Worm (Caenorhabditis elegans) whole organism, L3 larva: ENCODE measurements around the gene ttr-7.

Experiments used
- R02D3.7 ChIP-seq: fragments of 150-350 bp; optimal IDR thresholded peaks from 2 replicates; lab custom pipeline; 2014; ENCODE audit warnings: missing biosample characterization, missing genetic modification characterization
- ZK546.5 ChIP-seq: sonication (generic microtip); optimal IDR thresholded peaks from 2 replicates; lab custom pipeline; 2017; ENCODE audit warnings: missing biosample characterization, missing genetic modification characterization
- aly-2 ChIP-seq: fragments of 150-350 bp; optimal IDR thresholded peaks from 2 replicates; lab custom pipeline; 2014; ENCODE audit warnings: missing biosample characterization, missing genetic modification characterization
- ama-1 ChIP-seq: fragments of 150-350 bp; optimal IDR thresholded peaks from 2 replicates; lab custom pipeline; 2018
- ceh-16 ChIP-seq: sonication (generic microtip); optimal IDR thresholded peaks from 2 replicates; lab custom pipeline; 2017; ENCODE audit warnings: missing biosample characterization, missing genetic modification characterization
- ceh-28 ChIP-seq: fragments of 150-350 bp; optimal IDR thresholded peaks from 2 replicates; lab custom pipeline; 2014; ENCODE audit warnings: missing biosample characterization, missing genetic modification reagents, missing genetic modification characterization
- ceh-82 ChIP-seq: fragments of 150-350 bp; optimal IDR thresholded peaks from 2 replicates; lab custom pipeline; 2014; ENCODE audit warnings: missing biosample characterization, missing genetic modification characterization
- ceh-9 ChIP-seq: sonication (generic microtip); optimal IDR thresholded peaks from 2 replicates; lab custom pipeline; 2018; ENCODE audit warnings: missing biosample characterization, missing genetic modification characterization
- daf-12 ChIP-seq: fragments of 150-350 bp; optimal IDR thresholded peaks from 2 replicates; lab custom pipeline; 2014; ENCODE audit warnings: missing biosample characterization, missing genetic modification reagents, missing genetic modification characterization
- egl-27 ChIP-seq: sonication (generic microtip); optimal IDR thresholded peaks from 4 replicates; lab custom pipeline; 2017; ENCODE audit warnings: missing biosample characterization, missing genetic modification reagents, missing genetic modification characterization
- egl-5 ChIP-seq: fragments of 150-350 bp; optimal IDR thresholded peaks from 2 replicates; lab custom pipeline; 2017; ENCODE audit warnings: missing biosample characterization, missing genetic modification reagents, missing genetic modification characterization, inconsistent platforms
- elt-1 ChIP-seq: fragments of 150-350 bp; optimal IDR thresholded peaks from 2 replicates; lab custom pipeline; 2014; ENCODE audit warnings: missing biosample characterization, missing genetic modification characterization
- elt-2 ChIP-seq: sonication (generic microtip); optimal IDR thresholded peaks from 2 replicates; lab custom pipeline; 2016; ENCODE audit warnings: missing genetic modification reagents, mild to moderate bottlenecking, missing genetic modification characterization, missing compliant biosample characterization
- elt-3 ChIP-seq, 3 experiments: fragments of 150-350 bp in 1 of 3; sonication (generic microtip) in 2 of 3; optimal IDR thresholded peaks; 2 replicates in 2 of 3; 4 replicates in 1 of 3; lab custom pipeline; 2014 to 2017; ENCODE audit warnings: missing biosample characterization in 3 of 3, missing genetic modification characterization in 3 of 3
- eor-1 ChIP-seq, 2 experiments: fragments of 150-350 bp; optimal IDR thresholded peaks; 2 replicates each; lab custom pipeline; 2014 to 2018; ENCODE audit warnings: missing biosample characterization in 2 of 2, missing genetic modification characterization in 2 of 2
- fkh-10 ChIP-seq: sonication (generic microtip); optimal IDR thresholded peaks from 2 replicates; lab custom pipeline; 2017; ENCODE audit warnings: missing biosample characterization, missing genetic modification reagents, missing genetic modification characterization
- fkh-2 ChIP-seq: fragments of 150-350 bp; optimal IDR thresholded peaks from 2 replicates; lab custom pipeline; 2014; ENCODE audit warnings: missing biosample characterization, missing genetic modification reagents, missing genetic modification characterization
- fos-1 ChIP-seq: fragments of 150-350 bp; optimal IDR thresholded peaks from 2 replicates; lab custom pipeline; 2014; ENCODE audit warnings: missing biosample characterization, missing genetic modification characterization
- hmg-11 ChIP-seq: sonication (generic microtip); optimal IDR thresholded peaks from 2 replicates; lab custom pipeline; 2016; ENCODE audit warnings: missing genetic modification characterization, missing compliant biosample characterization
- jun-1 ChIP-seq: fragments of 150-350 bp; optimal IDR thresholded peaks from 2 replicates; lab custom pipeline; 2014; ENCODE audit warnings: missing biosample characterization, missing genetic modification reagents, missing genetic modification characterization
- lin-15B ChIP-seq: fragments of 150-350 bp; optimal IDR thresholded peaks from 2 replicates; lab custom pipeline; 2014; ENCODE audit warnings: missing biosample characterization, missing genetic modification characterization
- lin-39 ChIP-seq: fragments of 150-350 bp; optimal IDR thresholded peaks from 2 replicates; lab custom pipeline; 2018; ENCODE audit warnings: missing biosample characterization, missing genetic modification reagents, missing genetic modification characterization
- lsy-12 ChIP-seq: sonication (generic microtip); optimal IDR thresholded peaks from 2 replicates; lab custom pipeline; 2016; ENCODE audit warnings: mild to moderate bottlenecking, missing genetic modification characterization, missing compliant biosample characterization
- mdl-1 ChIP-seq: fragments of 150-350 bp; optimal IDR thresholded peaks from 2 replicates; lab custom pipeline; 2014; ENCODE audit warnings: missing biosample characterization, missing genetic modification characterization
- mml-1 ChIP-seq: fragments of 150-350 bp; sonication (generic microtip); optimal IDR thresholded peaks from 3 replicates; lab custom pipeline; 2014; ENCODE audit warnings: missing biosample characterization, missing genetic modification characterization
- nfya-1 ChIP-seq: sonication (generic microtip); optimal IDR thresholded peaks from 2 replicates; lab custom pipeline; 2017; ENCODE audit warnings: missing genetic modification characterization, mild to moderate bottlenecking, missing compliant biosample characterization, antibody characterized with exemption, moderate library complexity; ENCODE audit not compliant: insufficient read depth
- nhr-11 ChIP-seq: fragments of 150-350 bp; optimal IDR thresholded peaks from 2 replicates; lab custom pipeline; 2014; ENCODE audit warnings: missing biosample characterization, missing genetic modification characterization
- nhr-23 ChIP-seq: fragments of 150-350 bp; optimal IDR thresholded peaks from 2 replicates; lab custom pipeline; 2014; ENCODE audit warnings: missing biosample characterization, missing genetic modification reagents, missing genetic modification characterization
- nhr-237 ChIP-seq: fragments of 150-350 bp; optimal IDR thresholded peaks from 2 replicates; lab custom pipeline; 2014; ENCODE audit warnings: missing biosample characterization, missing genetic modification characterization
- nhr-25 ChIP-seq: sonication (generic microtip); optimal IDR thresholded peaks from 2 replicates; lab custom pipeline; 2017; ENCODE audit warnings: missing biosample characterization, missing genetic modification characterization
- nhr-28 ChIP-seq: fragments of 150-350 bp; optimal IDR thresholded peaks from 2 replicates; lab custom pipeline; 2014; ENCODE audit warnings: missing biosample characterization, missing genetic modification characterization
- nhr-43 ChIP-seq: sonication (generic microtip); optimal IDR thresholded peaks from 2 replicates; lab custom pipeline; 2016; ENCODE audit warnings: mild to moderate bottlenecking, missing genetic modification characterization, missing compliant biosample characterization; ENCODE audit not compliant: poor library complexity, severe bottlenecking
- nhr-67 ChIP-seq: fragments of 150-350 bp; optimal IDR thresholded peaks from 2 replicates; lab custom pipeline; 2014; ENCODE audit warnings: missing biosample characterization, missing genetic modification characterization
- nhr-76 ChIP-seq: fragments of 150-350 bp; sonication (generic microtip); optimal IDR thresholded peaks from 5 replicates; lab custom pipeline; 2014; ENCODE audit warnings: missing biosample characterization, missing genetic modification characterization
- nhr-77 ChIP-seq: fragments of 150-350 bp; optimal IDR thresholded peaks from 2 replicates; lab custom pipeline; 2014; ENCODE audit warnings: missing biosample characterization, missing genetic modification characterization
- pha-4 ChIP-seq: fragments of 150-350 bp; optimal IDR thresholded peaks from 2 replicates; lab custom pipeline; 2014; ENCODE audit warnings: missing biosample characterization, missing genetic modification reagents, missing genetic modification characterization
- pqm-1 ChIP-seq: fragments of 150-350 bp; optimal IDR thresholded peaks from 2 replicates; lab custom pipeline; 2017; ENCODE audit warnings: missing biosample characterization, missing genetic modification characterization, inconsistent platforms
- sea-2 ChIP-seq: fragments of 150-350 bp; sonication (generic microtip); optimal IDR thresholded peaks from 4 replicates; lab custom pipeline; 2014; ENCODE audit warnings: missing biosample characterization, missing genetic modification reagents, missing genetic modification characterization
- skn-1 ChIP-seq: fragments of 150-350 bp; optimal IDR thresholded peaks from 2 replicates; lab custom pipeline; 2014; ENCODE audit warnings: missing biosample characterization, missing genetic modification characterization
- snpc-4 ChIP-seq: fragments of 150-350 bp; optimal IDR thresholded peaks from 2 replicates; lab custom pipeline; 2014; ENCODE audit warnings: missing biosample characterization, missing genetic modification characterization
- unc-39 ChIP-seq: sonication (generic microtip); optimal IDR thresholded peaks from 4 replicates; lab custom pipeline; 2017; ENCODE audit warnings: missing biosample characterization, missing genetic modification characterization
- unc-62 ChIP-seq: fragments of 150-350 bp; sonication (generic microtip); optimal IDR thresholded peaks from 4 replicates; lab custom pipeline; 2014; ENCODE audit warnings: missing biosample characterization, missing genetic modification reagents, missing genetic modification characterization
- zag-1 ChIP-seq: fragments of 150-350 bp; optimal IDR thresholded peaks from 2 replicates; lab custom pipeline; 2014; ENCODE audit warnings: missing biosample characterization, missing genetic modification characterization
- ztf-11 ChIP-seq: fragments of 150-350 bp; optimal IDR thresholded peaks from 2 replicates; lab custom pipeline; 2014; ENCODE audit warnings: missing biosample characterization, missing genetic modification characterization
- ztf-4 ChIP-seq: fragments of 150-350 bp; optimal IDR thresholded peaks from 2 replicates; lab custom pipeline; 2014; ENCODE audit warnings: missing biosample characterization, missing genetic modification characterization

Gene ttr-7

ce11 chrIII:617467-617866 is 11.7 kb downstream of the ttr-7 start, which contains the start of gene T19C3.2:
Gene T19C3.2 (minus strand): TSS chrIII:617567.
- TF ChIP-seq nhr-76 (tag; lab: Kevin White, UChicago): no peak
- TF ChIP-seq pqm-1: no peak
- TF ChIP-seq nfya-1 (tag; lab: Kevin White, UChicago): no peak
- TF ChIP-seq ceh-16 (tag; lab: Kevin White, UChicago): no peak
- no peak for TF ChIP-seq nhr-25 (tag; lab: Kevin White, UChicago)
- TF ChIP-seq eor-1 (tag; optimal IDR thresholded peaks at IDR 0.05; lab: Kevin White, UChicago): no peak
- TF ChIP-seq lin-15B (tag; lab: Kevin White, UChicago): no peak
- TF ChIP-seq unc-39: no peak
- no peak for TF ChIP-seq lsy-12 (tag; lab: Kevin White, UChicago)
- no peak for TF ChIP-seq jun-1 (tag; lab: Kevin White, UChicago)
- no peak for TF ChIP-seq sea-2 (GFP tag; lab: Kevin White, UChicago)
- no peak for TF ChIP-seq fkh-10 (GFP tag; lab: Kevin White, UChicago)
- TF ChIP-seq egl-27 (tag; lab: Kevin White, UChicago): no peak
- TF ChIP-seq unc-62: no peak
- no peak for TF ChIP-seq ceh-82 (tag; lab: Kevin White, UChicago)
- TF ChIP-seq fkh-2 (tag; lab: Kevin White, UChicago): no peak
- TF ChIP-seq aly-2 (tag; lab: Kevin White, UChicago): no peak
- no peak for TF ChIP-seq zag-1 (tag; lab: Kevin White, UChicago)
- no peak for TF ChIP-seq egl-5

ce11 chrIII:620204-620718 is 14.5 kb downstream of the ttr-7 start, which contains the start of gene T19C3.4:
Gene T19C3.4 (minus strand): TSS chrIII:620254.
- TF ChIP-seq egl-27 (tag; lab: Kevin White, UChicago) (no peak), lsy-12 (tag; lab: Kevin White, UChicago) (no peak), ama-1 (lab: Kevin White, UChicago) (no peak), ceh-9 (tag; lab: Kevin White, UChicago) (no peak), fkh-2 (tag; lab: Kevin White, UChicago) (no peak), nhr-77 (no peak), snpc-4 (tag; lab: Kevin White, UChicago) (no peak), hmg-11 (tag; lab: Kevin White, UChicago) (no peak), egl-5 (no peak), nhr-11 (tag; lab: Kevin White, UChicago) (no peak), fos-1 (tag; lab: Kevin White, UChicago) (no peak), unc-39 (no peak), ceh-28 (tag; lab: Kevin White, UChicago) (no peak), nhr-43 (tag; lab: Kevin White, UChicago) (no peak), zag-1 (tag; lab: Kevin White, UChicago) (no peak), pha-4 (tag; lab: Kevin White, UChicago) (peak; percentile 23), pqm-1 (peak; percentile 41), elt-2 (tag; lab: Kevin White, UChicago) (peak; percentile 53), ztf-11 (tag; lab: Kevin White, UChicago) (no peak), mml-1 (tag; lab: Kevin White, UChicago) (no peak), ztf-4 (no peak)

- TF ChIP-seq jun-1 (tag; lab: Kevin White, UChicago): peak; percentile 79
- TF ChIP-seq elt-1 (tag; lab: Kevin White, UChicago): peak; percentile 67
- TF ChIP-seq daf-12 (tag; lab: Kevin White, UChicago): no peak
- no peak for TF ChIP-seq sea-2 (GFP tag; lab: Kevin White, UChicago)
- no peak for TF ChIP-seq ZK546.5
- TF ChIP-seq eor-1 (tag; optimal IDR thresholded peaks at IDR 0.05; lab: Kevin White, UChicago): no peak
- no peak for TF ChIP-seq nhr-67 (tag; lab: Kevin White, UChicago)
- peak; percentile 80 for TF ChIP-seq mdl-1 (tag; lab: Kevin White, UChicago)
- no peak for TF ChIP-seq lsy-12 (tag; lab: Kevin White, UChicago)
- TF ChIP-seq hmg-11 (tag; lab: Kevin White, UChicago): peak; percentile 88
- peak in 1 of 3 experiments; percentile 28 for TF ChIP-seq elt-3 (tag; optimal IDR thresholded peaks at IDR 0.05; lab: Kevin White, UChicago)
- no peak for TF ChIP-seq nhr-76 (tag; lab: Kevin White, UChicago)
- peak; percentile 82 for TF ChIP-seq unc-62
- TF ChIP-seq pqm-1: peak; percentile 97
- peak; percentile 96 for TF ChIP-seq pha-4 (tag; lab: Kevin White, UChicago)
- peak; percentile 36 for TF ChIP-seq zag-1 (tag; lab: Kevin White, UChicago)
- peak; percentile 91 for TF ChIP-seq lin-39
- no peak for TF ChIP-seq mml-1 (tag; lab: Kevin White, UChicago)
- peak; percentile 88 for TF ChIP-seq nhr-25 (tag; lab: Kevin White, UChicago)
- TF ChIP-seq nhr-237 (tag; lab: Kevin White, UChicago): no peak
- TF ChIP-seq egl-5: peak; percentile 87
- TF ChIP-seq ceh-28 (tag; lab: Kevin White, UChicago): peak; percentile 50
- no peak for TF ChIP-seq unc-39
- peak; percentile 15 for TF ChIP-seq nhr-43 (tag; lab: Kevin White, UChicago)
- no peak for TF ChIP-seq aly-2 (tag; lab: Kevin White, UChicago)
- TF ChIP-seq nhr-23 (tag; lab: Kevin White, UChicago): peak; percentile 83
- no peak for TF ChIP-seq ceh-82 (tag; lab: Kevin White, UChicago)
- no peak for TF ChIP-seq nhr-77
- no peak for TF ChIP-seq fos-1 (tag; lab: Kevin White, UChicago)
- TF ChIP-seq ztf-11 (tag; lab: Kevin White, UChicago): no peak
- no peak for TF ChIP-seq nhr-28 (tag; lab: Kevin White, UChicago)
- no peak for TF ChIP-seq ceh-9 (tag; lab: Kevin White, UChicago)
- peak; percentile 57 for TF ChIP-seq skn-1 (tag; lab: Kevin White, UChicago)
- TF ChIP-seq fkh-2 (tag; lab: Kevin White, UChicago): no peak
- peak; percentile 76 for TF ChIP-seq lin-15B (tag; lab: Kevin White, UChicago)
- peak; percentile 34 for TF ChIP-seq R02D3.7 (tag; lab: Kevin White, UChicago)
Measured at ce11 chrIII:623754-624153, 17.9 kb downstream of the ttr-7 start.
